Fruit fly (Drosophila melanogaster): ENCODE results near the gene MagR.

DNA sequence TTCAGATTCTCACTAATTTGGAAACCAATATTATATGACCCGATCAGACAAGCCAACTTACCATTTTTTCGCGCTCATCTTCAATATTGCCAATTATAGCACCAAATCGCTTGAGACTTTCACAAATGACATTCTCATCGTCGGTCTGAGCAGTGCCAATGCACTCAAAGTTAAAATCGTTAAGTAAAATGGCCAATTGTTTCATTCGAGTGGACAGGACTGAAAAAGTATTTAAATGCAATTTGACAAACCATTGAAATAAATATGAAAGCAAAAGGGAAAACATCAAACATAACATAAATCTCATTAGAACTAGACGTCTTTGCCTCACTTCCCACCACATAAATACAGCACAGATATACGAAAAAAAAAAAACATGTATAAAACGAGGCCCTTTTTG is 21.9 kb downstream of the MagR start, which contains the start of gene CG8260:
- TF ChIP-seq CG8159 (tag; optimal IDR thresholded peaks at IDR 0.05), result no peak
- TF ChIP-seq CG15710 (tag; optimal IDR thresholded peaks at IDR 0.05), result no peak
- no peak for TF ChIP-seq CG10348 (GFP tag; IDR thresholded peaks at IDR 0.05)
- no peak for TF ChIP-seq CG4496 (GFP tag; IDR thresholded peaks at IDR 0.05)
- TF ChIP-seq Pif1B (GFP tag; optimal IDR thresholded peaks at IDR 0.05), result no peak

Measured in whole organism, pupa.